Fruit fly (Drosophila melanogaster) whole organism, embryonic: ENCODE measurements around the gene Ppt1.

ENCODE experiments used
- Awh ChIP-seq: fragments of 200-800 bp; sonication (Bioruptor generic); IDR thresholded peaks from 2 replicates; pipeline ENCODE4, ENCODE4 v1.3.6; 2022; ENCODE audit warnings: missing biosample characterization, missing genetic modification characterization
- CG10267 ChIP-seq: fragments of 200-800 bp; sonication (Bioruptor generic); optimal IDR thresholded peaks from 2 replicates; lab custom pipeline; 2018; ENCODE audit warnings: missing biosample characterization, mild to moderate bottlenecking, missing genetic modification characterization, moderate library complexity
- CG10979 ChIP-seq: fragments of 200-800 bp; sonication (Bioruptor generic); optimal IDR thresholded peaks from 2 replicates; lab custom pipeline; 2018; ENCODE audit warnings: missing biosample characterization, mild to moderate bottlenecking, missing genetic modification characterization, moderate library complexity
- CG11247 ChIP-seq: fragments of 200-800 bp; sonication (Bioruptor generic); IDR thresholded peaks from 2 replicates; pipeline ENCODE4 v1.3.6; 2022; ENCODE audit warnings: missing biosample characterization, missing genetic modification characterization
- CG11560 ChIP-seq: fragments of 200-800 bp; sonication (Bioruptor generic); IDR thresholded peaks from 3 replicates; pipeline ENCODE4 v1.3.6; 2022; ENCODE audit warnings: missing biosample characterization, missing genetic modification characterization
- CG12942 ChIP-seq: fragments of 200-800 bp; sonication (Bioruptor generic); optimal IDR thresholded peaks from 3 replicates; lab custom pipeline; 2016; ENCODE audit warnings: missing biosample characterization, missing genetic modification characterization
- CG15479 ChIP-seq: fragments of 200-800 bp; sonication (Bioruptor generic); optimal IDR thresholded peaks from 3 replicates; lab custom pipeline; 2019; ENCODE audit warnings: missing biosample characterization, mild to moderate bottlenecking, missing genetic modification characterization, moderate library complexity
- CG17186 ChIP-seq: fragments of 200-800 bp; sonication (Bioruptor generic); optimal IDR thresholded peaks from 3 replicates; lab custom pipeline; 2017; ENCODE audit warnings: missing biosample characterization, missing genetic modification reagents, missing genetic modification characterization
- CG18262 ChIP-seq: fragments of 200-800 bp; optimal IDR thresholded peaks from 3 replicates; lab custom pipeline; 2019; ENCODE audit warnings: missing biosample characterization, mild to moderate bottlenecking, missing genetic modification characterization, moderate library complexity
- CG18476 ChIP-seq: fragments of 200-800 bp; sonication (Bioruptor generic); optimal IDR thresholded peaks from 2 replicates; lab custom pipeline; 2016; ENCODE audit warnings: missing biosample characterization, mild to moderate bottlenecking, missing genetic modification characterization
- CG34224 ChIP-seq: fragments of 200-800 bp; sonication (Bioruptor generic); IDR thresholded peaks from 3 replicates; pipeline ENCODE4 v1.3.6; 2022; ENCODE audit warnings: missing biosample characterization, missing genetic modification characterization; ENCODE audit not compliant: partially characterized antibody
- CG4360 ChIP-seq: fragments of 200-800 bp; sonication (Bioruptor generic); IDR thresholded peaks from 2 replicates; pipeline ENCODE4 v1.3.6; 2022; ENCODE audit warnings: missing biosample characterization, missing genetic modification characterization
- CG43689 ChIP-seq: fragments of 200-800 bp; sonication (Bioruptor generic); IDR thresholded peaks from 2 replicates; pipeline ENCODE4 v1.3.6; 2022; ENCODE audit warnings: missing biosample characterization, missing genetic modification characterization
- CG7963 ChIP-seq: fragments of 200-800 bp; sonication (Bioruptor generic); IDR thresholded peaks from 3 replicates; pipeline ENCODE4 v1.3.6; 2022; ENCODE audit warnings: missing biosample characterization, missing genetic modification characterization; ENCODE audit not compliant: partially characterized antibody
- Hr3 ChIP-seq: fragments of 200-800 bp; sonication (Bioruptor generic); optimal IDR thresholded peaks from 3 replicates; lab custom pipeline; 2016; ENCODE audit warnings: missing biosample characterization, missing genetic modification characterization
- MTF-1 ChIP-seq: fragments of 200-800 bp; sonication (Bioruptor generic); optimal IDR thresholded peaks from 2 replicates; lab custom pipeline; 2018; ENCODE audit warnings: missing biosample characterization, mild to moderate bottlenecking, missing genetic modification characterization, borderline replicate concordance
- Mrtf ChIP-seq: fragments of 200-800 bp; sonication (Bioruptor generic); IDR thresholded peaks from 3 replicates; pipeline ENCODE4 v1.3.6; 2022; ENCODE audit warnings: missing biosample characterization, missing genetic modification characterization
- Oaz ChIP-seq: fragments of 200-800 bp; sonication (Bioruptor generic); IDR thresholded peaks from 2 replicates; pipeline ENCODE4 v1.3.6; 2022; ENCODE audit warnings: missing biosample characterization, missing genetic modification characterization
- Sin3A ChIP-seq: fragments of >200 bp; optimal IDR thresholded peaks from 2 replicates; lab custom pipeline; 2018
- abd-A ChIP-seq: fragments of 200-800 bp; sonication (Bioruptor generic); optimal IDR thresholded peaks from 3 replicates; lab custom pipeline; 2019; ENCODE audit warnings: missing biosample characterization, mild to moderate bottlenecking, missing genetic modification characterization, moderate library complexity
- ato ChIP-seq: fragments of 200-800 bp; sonication (Bioruptor generic); IDR thresholded peaks from 2 replicates; pipeline ENCODE4 v1.3.6; 2022; ENCODE audit warnings: missing biosample characterization, missing genetic modification characterization; ENCODE audit not compliant: partially characterized antibody
- bowl ChIP-seq: fragments of 200-800 bp; sonication (Bioruptor generic); IDR thresholded peaks from 2 replicates; pipeline ENCODE4 v1.3.6; 2022; ENCODE audit warnings: missing biosample characterization, missing genetic modification characterization
- chinmo ChIP-seq: fragments of 200-800 bp; sonication (Bioruptor generic); IDR thresholded peaks from 4 replicates; pipeline ENCODE4 v1.3.6; 2022; ENCODE audit warnings: missing biosample characterization, missing genetic modification characterization; ENCODE audit not compliant: partially characterized antibody
- crc ChIP-seq: fragments of 200-800 bp; sonication (Bioruptor generic); optimal IDR thresholded peaks from 2 replicates; lab custom pipeline; 2016; ENCODE audit warnings: missing biosample characterization, missing genetic modification characterization
- crol ChIP-seq: fragments of 200-800 bp; sonication (Bioruptor generic); IDR thresholded peaks from 2 replicates; pipeline ENCODE4 v1.3.6; 2022; ENCODE audit warnings: missing biosample characterization, missing genetic modification characterization
- da ChIP-seq: fragments of 200-800 bp; sonication (Bioruptor generic); optimal IDR thresholded peaks from 2 replicates; lab custom pipeline; 2016; ENCODE audit warnings: missing biosample characterization, missing genetic modification characterization
- eve ChIP-seq, 2 experiments: fragments of >200 bp; optimal IDR thresholded peaks; 2 replicates each; lab custom pipeline; 2017; ENCODE audit warnings: missing biosample characterization in 2 of 2, missing genetic modification characterization in 2 of 2
- exex ChIP-seq: fragments of 200-800 bp; sonication (Bioruptor generic); optimal IDR thresholded peaks from 4 replicates; lab custom pipeline; 2018; ENCODE audit warnings: missing biosample characterization, mild to moderate bottlenecking, missing genetic modification characterization, moderate library complexity
- fd64A ChIP-seq: fragments of 200-800 bp; sonication (Bioruptor generic); optimal IDR thresholded peaks from 3 replicates; lab custom pipeline; 2018; ENCODE audit warnings: missing biosample characterization, mild to moderate bottlenecking, missing genetic modification characterization
- gsb-n ChIP-seq: fragments of 200-800 bp; sonication (Bioruptor generic); optimal IDR thresholded peaks from 3 replicates; lab custom pipeline; 2018; ENCODE audit warnings: missing biosample characterization, mild to moderate bottlenecking, missing genetic modification characterization
- gt ChIP-seq: fragments of 200-800 bp; sonication (Bioruptor generic); IDR thresholded peaks from 2 replicates; pipeline ENCODE4 v1.3.6; 2022; ENCODE audit warnings: missing biosample characterization, missing genetic modification characterization
- hth ChIP-seq: fragments of >200 bp; optimal IDR thresholded peaks from 2 replicates; lab custom pipeline; 2017; ENCODE audit warnings: inconsistent platforms
- kni ChIP-seq: fragments of 200-800 bp; sonication (Bioruptor generic); optimal IDR thresholded peaks from 3 replicates; lab custom pipeline; 2017; ENCODE audit warnings: mild to moderate bottlenecking, missing biosample characterization, missing genetic modification reagents, missing genetic modification characterization
- lola ChIP-seq, 3 experiments: fragments of >200 bp in 2 of 3; fragments of 200-800 bp in 1 of 3; sonication (Bioruptor generic) in 1 of 3; optimal IDR thresholded peaks; 2 replicates each; lab custom pipeline; 2017 to 2019; ENCODE audit warnings: missing biosample characterization in 3 of 3, missing genetic modification characterization in 3 of 3, mild to moderate bottlenecking in 1 of 3, moderate library complexity in 1 of 3
- oc ChIP-seq: fragments of 200-800 bp; sonication (Bioruptor generic); optimal IDR thresholded peaks from 2 replicates; lab custom pipeline; 2018; ENCODE audit warnings: missing biosample characterization, mild to moderate bottlenecking, missing genetic modification characterization, moderate library complexity
- ro ChIP-seq: fragments of 200-800 bp; sonication (Bioruptor generic); IDR thresholded peaks from 2 replicates; pipeline ENCODE4 v1.3.6; 2022; ENCODE audit warnings: missing biosample characterization, missing genetic modification characterization
- sd ChIP-seq: fragments of 200-800 bp; sonication (Bioruptor generic); optimal IDR thresholded peaks from 3 replicates; lab custom pipeline; 2018; ENCODE audit warnings: missing biosample characterization, mild to moderate bottlenecking, missing genetic modification characterization, moderate library complexity
- seq ChIP-seq: fragments of 200-800 bp; sonication (Bioruptor generic); IDR thresholded peaks from 2 replicates; pipeline ENCODE4 v1.3.6; 2022; ENCODE audit warnings: missing biosample characterization, missing genetic modification characterization
- unpg ChIP-seq: fragments of 200-800 bp; sonication (Bioruptor generic); optimal IDR thresholded peaks from 3 replicates; lab custom pipeline; 2018; ENCODE audit warnings: missing biosample characterization, mild to moderate bottlenecking, missing genetic modification characterization, moderate library complexity
- vvl ChIP-seq: fragments of 200-800 bp; sonication (Bioruptor generic); IDR thresholded peaks from 2 replicates; pipeline ENCODE4 v1.3.6; 2022; ENCODE audit warnings: missing biosample characterization, missing genetic modification characterization

The Ppt1 gene

dm6 chrX:8665576-8666297 is 24.3 kb downstream of the Ppt1 start (continued):
- TF ChIP-seq lola (GFP tag; optimal IDR thresholded peaks at IDR 0.05; lab: Kevin White, UChicago) (peak in 1 of 3 experiments; percentile 47), unpg (GFP tag; lab: Kevin White, UChicago) (peak; percentile 15), CG18476 (GFP tag; lab: Kevin White, UChicago) (no peak), Mrtf (GFP tag; lab: Robert Waterston, UW) (no peak), CG12942 (no peak), crc (GFP tag; lab: Kevin White, UChicago) (no peak), gsb-n (tag; lab: Kevin White, UChicago) (no peak), Sin3A (lab: Kevin White, UChicago) (no peak), hth (lab: Kevin White, UChicago) (no peak), gt (GFP tag; lab: Robert Waterston, UW) (no peak), ro (no peak), CG10979 (tag; lab: Kevin White, UChicago) (peak; percentile 34), Hr3 (no peak), CG11247 (GFP tag; lab: Robert Waterston, UW) (no peak), CG11560 (tag; lab: Robert Waterston, UW) (no peak), eve (GFP tag; optimal IDR thresholded peaks at IDR 0.05; lab: Kevin White, UChicago) (no peak), crol (peak; percentile 49; the same call in 1 of the 2 replicates), CG34224 (no peak), CG7963 (GFP tag; lab: Robert Waterston, UW) (no peak), CG10267 (tag; lab: Kevin White, UChicago) (peak; percentile 25), bowl (GFP tag; lab: Robert Waterston, UW) (no peak)

- TF ChIP-seq fd64A (GFP tag; lab: Kevin White, UChicago), result no peak
- peak; percentile 95 for TF ChIP-seq oc (tag; lab: Kevin White, UChicago)
- TF ChIP-seq, all 482 proteins: peak for 1
These were observed 26.2 kb downstream of the Ppt1 start for dm6 chrX:8663795-8664194.

- TF ChIP-seq chinmo (GFP tag; lab: Robert Waterston, UW) (0 out of 4 replicates have a peak, but pooled peaks have one; percentile 53), CG17186 (no peak), kni (no peak), sd (tag; lab: Kevin White, UChicago) (peak; percentile 50), CG15479 (GFP tag; lab: Kevin White, UChicago) (no peak), Oaz (no peak), exex (tag; lab: Kevin White, UChicago) (no peak), CG43689 (GFP tag; lab: Robert Waterston, UW) (no peak), ato (GFP tag; lab: Robert Waterston, UW) (no peak), oc (tag; lab: Kevin White, UChicago) (peak; percentile 88), da (GFP tag; lab: Kevin White, UChicago) (no peak), crol (0 out of 2 replicates have a peak, but pooled peaks have one; percentile 36), CG4360 (GFP tag; lab: Robert Waterston, UW) (peak; percentile 86), abd-A (tag; lab: Kevin White, UChicago) (peak; percentile 24), CG18262 (tag; lab: Kevin White, UChicago) (no peak), vvl (GFP tag; lab: Robert Waterston, UW) (0 out of 2 replicates have a peak, but pooled peaks have one; percentile 20), MTF-1 (GFP tag; lab: Kevin White, UChicago) (no peak), seq (no peak), Awh (GFP tag; lab: Robert Waterston, UW) (peak; percentile 72)
These were observed 27.8 kb downstream of the Ppt1 start for dm6 chrX:8662247-8662646.
